Worm (Caenorhabditis elegans): ENCODE data around the gene Y57G11C.33.

Y57G11C.33 gene

ce11 chrIV:14637413-14637812, 19.5 kb upstream of the Y57G11C.33 start, which contains the start of gene srlf-27:
TSS of gene srlf-27 (plus strand) at chrIV:14637713.
- TF ChIP-seq ttx-3 (tag; optimal IDR thresholded peaks at IDR 0.05) (no peak), dmd-4 (tag; optimal IDR thresholded peaks at IDR 0.05; ENCODE audit: borderline replicate concordance) (no peak), hlh-13 (GFP tag; optimal IDR thresholded peaks at IDR 0.05) (no peak), ceh-2 (tag; optimal IDR thresholded peaks at IDR 0.05) (no peak), unc-42 (tag; optimal IDR thresholded peaks at IDR 0.05) (no peak), nhr-11 (tag; optimal IDR thresholded peaks at IDR 0.05) (no peak), K09A11.1 (tag; optimal IDR thresholded peaks at IDR 0.05; ENCODE audit: insufficient read depth) (no peak), lin-11 (tag; optimal IDR thresholded peaks at IDR 0.05) (no peak), fkh-10 (GFP tag; optimal IDR thresholded peaks at IDR 0.05) (no peak)

- TF ChIP-seq sox-2 (GFP tag; IDR thresholded peaks at IDR 0.05) (no peak), hlh-13 (GFP tag; optimal IDR thresholded peaks at IDR 0.05) (no peak), unc-42 (tag; optimal IDR thresholded peaks at IDR 0.05) (no peak), ceh-9 (tag; optimal IDR thresholded peaks at IDR 0.05) (no peak), ceh-22 (tag; optimal IDR thresholded peaks at IDR 0.05) (no peak), madf-2 (tag; optimal IDR thresholded peaks at IDR 0.05) (no peak), ceh-31 (tag; optimal IDR thresholded peaks at IDR 0.05) (no peak), pax-1 (tag; optimal IDR thresholded peaks at IDR 0.05) (no peak), dmd-4 (tag; optimal IDR thresholded peaks at IDR 0.05; ENCODE audit: borderline replicate concordance) (no peak), unc-86 (tag; optimal IDR thresholded peaks at IDR 0.05) (no peak), mec-3 (tag; optimal IDR thresholded peaks at IDR 0.05; ENCODE audit: borderline replicate concordance) (no peak), hlh-8 (tag; optimal IDR thresholded peaks at IDR 0.05) (no peak), ets-4 (tag; optimal IDR thresholded peaks at IDR 0.05) (no peak), pha-4 (tag; optimal IDR thresholded peaks at IDR 0.05) (no peak), ttx-3 (tag; optimal IDR thresholded peaks at IDR 0.05) (no peak), ceh-48 (tag; optimal IDR thresholded peaks at IDR 0.05) (no peak), gmeb-2 (tag; optimal IDR thresholded peaks at IDR 0.05) (no peak), hlh-30 (tag; optimal IDR thresholded peaks at IDR 0.05; ENCODE audit: insufficient read depth) (no peak)
Observed at ce11 chrIV:14653066-14653465, 3.8 kb upstream of the Y57G11C.33 start, which contains the start of gene talp-3. TSS of gene talp-3 (minus strand) at chrIV:14653380.

DNA sequence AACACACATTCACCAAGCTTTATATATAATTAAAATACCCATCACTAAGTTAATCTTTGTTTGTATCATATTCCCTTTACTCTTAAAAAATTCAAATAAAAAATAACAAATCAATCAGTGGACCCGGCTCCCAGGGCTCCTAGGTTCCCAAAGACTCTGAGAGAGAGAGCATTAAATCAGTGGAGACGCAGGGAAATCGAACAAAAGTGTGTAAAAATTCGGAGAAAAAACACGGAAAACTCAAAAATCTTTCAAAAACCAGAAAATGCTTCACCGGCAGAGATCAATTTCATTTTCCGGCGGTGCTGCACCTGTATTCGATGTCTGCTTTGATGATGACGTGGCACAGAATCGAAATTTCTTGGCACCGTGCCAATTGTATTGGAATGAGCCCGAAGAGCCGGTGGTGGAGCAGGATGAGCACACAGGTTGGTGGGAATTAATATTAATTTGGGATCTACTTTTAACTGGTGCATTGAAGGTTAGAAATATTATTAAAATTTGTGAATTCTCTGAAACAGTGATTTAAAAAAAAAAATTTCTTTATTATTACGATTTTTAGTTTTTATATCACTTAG, 1.3 kb downstream of the Y57G11C.33 start, which contains the start of gene anoh-2:
Gene anoh-2, plus strand, starts transcription at position 255 of the 578 bp plus-strand sequence.
- TF ChIP-seq ceh-30 (tag; optimal IDR thresholded peaks at IDR 0.05) (no peak), odd-2 (tag; optimal IDR thresholded peaks at IDR 0.05) (no peak), hlh-15 (tag; optimal IDR thresholded peaks at IDR 0.05) (no peak), C08G9.2 (tag; optimal IDR thresholded peaks at IDR 0.05) (no peak), tbx-2 (tag; optimal IDR thresholded peaks at IDR 0.05) (no peak), zip-5 (tag; optimal IDR thresholded peaks at IDR 0.05) (no peak), ceh-9 (tag; optimal IDR thresholded peaks at IDR 0.05) (no peak)

DNA sequence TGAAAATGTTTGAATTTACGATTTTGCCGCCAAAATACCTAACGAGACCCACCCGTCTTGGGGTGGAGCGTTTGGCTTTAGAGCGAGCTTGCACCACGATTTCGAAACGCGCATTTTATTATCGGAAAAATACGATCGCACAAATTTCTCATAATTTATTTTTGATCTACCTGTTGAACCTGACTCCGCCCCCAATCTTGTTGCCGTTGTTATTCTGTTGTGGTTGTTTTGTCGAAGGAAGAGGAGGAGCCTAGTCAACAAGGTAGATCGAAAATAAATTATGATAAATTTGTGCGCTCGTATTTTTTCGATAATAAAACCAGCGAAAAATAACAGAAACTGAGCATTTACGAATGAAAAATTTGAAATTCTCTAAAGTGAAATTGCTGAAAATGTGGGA, 2.0 kb downstream of the Y57G11C.33 start:
- TF ChIP-seq pag-3 (tag; optimal IDR thresholded peaks at IDR 0.05; ENCODE audit: borderline replicate concordance) (no peak), K02D7.2 (tag; optimal IDR thresholded peaks at IDR 0.05) (no peak), rnt-1 (tag; optimal IDR thresholded peaks at IDR 0.05) (no peak), hlh-8 (tag; optimal IDR thresholded peaks at IDR 0.05) (no peak), dmd-4 (tag; optimal IDR thresholded peaks at IDR 0.05; ENCODE audit: borderline replicate concordance) (no peak), ceh-31 (tag; optimal IDR thresholded peaks at IDR 0.05) (no peak), mec-3 (tag; optimal IDR thresholded peaks at IDR 0.05; ENCODE audit: borderline replicate concordance) (no peak), unc-3 (GFP tag; conservative IDR thresholded peaks at IDR 0.05) (no peak), unc-3 (tag; optimal IDR thresholded peaks at IDR 0.05) (no peak), pros-1 (tag; optimal IDR thresholded peaks at IDR 0.05) (no peak), hlh-6 (tag; optimal IDR thresholded peaks at IDR 0.05) (no peak), pqm-1 (tag; optimal IDR thresholded peaks at IDR 0.05) (no peak), fkh-6 (tag; optimal IDR thresholded peaks at IDR 0.05) (no peak), lin-11 (tag; optimal IDR thresholded peaks at IDR 0.05) (no peak), nfya-1 (tag; optimal IDR thresholded peaks at IDR 0.05) (no peak), gmeb-2 (tag; optimal IDR thresholded peaks at IDR 0.05) (no peak), hlh-15 (tag; optimal IDR thresholded peaks at IDR 0.05) (no peak), pat-9 (tag; optimal IDR thresholded peaks at IDR 0.05) (no peak), ceh-30 (tag; optimal IDR thresholded peaks at IDR 0.05) (no peak), eyg-1 (tag; optimal IDR thresholded peaks at IDR 0.05) (no peak)

All from whole organism, late embryonic.